Fruit fly (Drosophila melanogaster): ENCODE measurements around the gene CG5815.

The CG5815 gene

dm6 chr3R:27105439-27105838 lies 6.9 kb upstream of the CG5815 start:
- TF ChIP-seq OdsH (GFP tag; optimal IDR thresholded peaks at IDR 0.05) (no peak), CrebA (GFP tag; optimal IDR thresholded peaks at IDR 0.05; ENCODE audit: borderline replicate concordance) (no peak)

dm6 chr3R:27106134-27106694 lies 6.2 kb upstream of the CG5815 start, which contains the start of gene CAH9:
CAH9 (minus strand) TSS chr3R:27106184.
- TF ChIP-seq foxo (GFP tag; optimal IDR thresholded peaks at IDR 0.05) (no peak), HLH106 (tag; optimal IDR thresholded peaks at IDR 0.05) (no peak), Rel (GFP tag; optimal IDR thresholded peaks at IDR 0.05) (no peak), Rel (tag; optimal IDR thresholded peaks at IDR 0.05) (peak; percentile 66)

dm6 chr3R:27108111-27108510 lies 4.3 kb upstream of the CG5815 start:
- no peak for TF ChIP-seq Jra (GFP tag; optimal IDR thresholded peaks at IDR 0.05)
- TF ChIP-seq dmrt93B (GFP tag; optimal IDR thresholded peaks at IDR 0.05): no peak
- TF ChIP-seq woc (GFP tag; optimal IDR thresholded peaks at IDR 0.05): no peak
- TF ChIP-seq CG9705 (GFP tag; optimal IDR thresholded peaks at IDR 0.05): no peak

dm6 chr3R:27109458-27109857 lies 2.9 kb upstream of the CG5815 start:
- no peak for TF ChIP-seq Dif (GFP tag; optimal IDR thresholded peaks at IDR 0.05; ENCODE audit: partially characterized antibody)
- TF ChIP-seq Hr83 (GFP tag; optimal IDR thresholded peaks at IDR 0.05; ENCODE audit: poor library complexity, severe bottlenecking): no peak
- TF ChIP-seq Mio (GFP tag; optimal IDR thresholded peaks at IDR 0.05): no peak
- no peak for TF ChIP-seq CG9705 (GFP tag; optimal IDR thresholded peaks at IDR 0.05)
- TF ChIP-seq h (GFP tag; optimal IDR thresholded peaks at IDR 0.05): no peak

dm6 chr3R:27116465-27117092 lies 4.2 kb downstream of the CG5815 start, which contains the start of the genes CG6066 and CG5880:
CG6066 (minus strand) TSS chr3R:27116707.
CG5880 (plus strand) TSS chr3R:27116745.
- TF ChIP-seq sv (GFP tag; optimal IDR thresholded peaks at IDR 0.05) (no peak), dmrt93B (GFP tag; optimal IDR thresholded peaks at IDR 0.05) (no peak), Dfd (GFP tag; optimal IDR thresholded peaks at IDR 0.05) (no peak), psq (GFP tag; optimal IDR thresholded peaks at IDR 0.05) (no peak), CG9705 (GFP tag; optimal IDR thresholded peaks at IDR 0.05) (no peak), brk (GFP tag; optimal IDR thresholded peaks at IDR 0.05) (no peak), usp (GFP tag; optimal IDR thresholded peaks at IDR 0.05) (no peak), Hr83 (GFP tag; optimal IDR thresholded peaks at IDR 0.05; ENCODE audit: poor library complexity, severe bottlenecking) (no peak), Sp1 (GFP tag; optimal IDR thresholded peaks at IDR 0.05) (no peak), OdsH (GFP tag; optimal IDR thresholded peaks at IDR 0.05) (no peak), GATAd (GFP tag; optimal IDR thresholded peaks at IDR 0.05) (no peak), dsf (GFP tag; optimal IDR thresholded peaks at IDR 0.05; ENCODE audit: borderline replicate concordance) (no peak)

dm6 chr3R:27118346-27118745 lies 6.0 kb downstream of the CG5815 start, which contains the start of gene CG5882:
CG5882 (plus strand) TSS chr3R:27118646.
- TF ChIP-seq Vsx2 (GFP tag; optimal IDR thresholded peaks at IDR 0.05; ENCODE audit: partially characterized antibody) (no peak), CG32264 (GFP tag; optimal IDR thresholded peaks at IDR 0.05) (no peak)

- no peak for TF ChIP-seq Mio (GFP tag; optimal IDR thresholded peaks at IDR 0.05)
- TF ChIP-seq GATAd (GFP tag; optimal IDR thresholded peaks at IDR 0.05): no peak
- no peak for TF ChIP-seq Rel (GFP tag; optimal IDR thresholded peaks at IDR 0.05)
- TF ChIP-seq Rel (tag; optimal IDR thresholded peaks at IDR 0.05): no peak
Observed at dm6 chr3R:27124588-27124987, 12.2 kb downstream of the CG5815 start, which contains the start of gene CG6059. CG6059 (minus strand) TSS chr3R:27124688.

dm6 chr3R:27128723-27129122 lies 16.4 kb downstream of the CG5815 start:
- peak; percentile 17 for TF ChIP-seq h (GFP tag; optimal IDR thresholded peaks at IDR 0.05)
- TF ChIP-seq Vsx2 (GFP tag; optimal IDR thresholded peaks at IDR 0.05; ENCODE audit: partially characterized antibody): no peak
- TF ChIP-seq Rel (GFP tag; optimal IDR thresholded peaks at IDR 0.05): no peak
- TF ChIP-seq Rel (tag; optimal IDR thresholded peaks at IDR 0.05): peak; percentile 25

Measured in whole organism, wandering third instar larva.